Worm (Caenorhabditis elegans) whole organism, L2 larva: ENCODE measurements around the gene C18B2.3.

ENCODE experiments used
- F13H6.1 ChIP-seq: sonication (generic microtip); optimal IDR thresholded peaks from 2 replicates; lab custom pipeline; 2016; ENCODE audit warnings: missing genetic modification characterization, missing compliant biosample characterization
- R02D3.7 ChIP-seq: fragments of 150-350 bp; optimal IDR thresholded peaks from 2 replicates; lab custom pipeline; 2014; ENCODE audit warnings: missing biosample characterization, missing genetic modification characterization
- Y55F3AM.14 ChIP-seq: fragments of 200-800 bp; sonication (Bioruptor generic); optimal IDR thresholded peaks from 2 replicates; lab custom pipeline; 2018; ENCODE audit warnings: mild to moderate bottlenecking, missing genetic modification characterization, missing compliant biosample characterization
- alr-1 ChIP-seq: fragments of 150-350 bp; optimal IDR thresholded peaks from 2 replicates; lab custom pipeline; 2014; ENCODE audit warnings: missing biosample characterization, missing genetic modification characterization
- aly-2 ChIP-seq: fragments of 150-350 bp; optimal IDR thresholded peaks from 2 replicates; lab custom pipeline; 2014; ENCODE audit warnings: missing biosample characterization, missing genetic modification characterization
- blmp-1 ChIP-seq: sonication (generic microtip); optimal IDR thresholded peaks from 2 replicates; lab custom pipeline; 2017; ENCODE audit warnings: missing genetic modification characterization, mild to moderate bottlenecking, missing compliant biosample characterization, antibody characterized with exemption, moderate library complexity; ENCODE audit not compliant: insufficient read depth
- ceh-16 ChIP-seq: fragments of 150-350 bp; optimal IDR thresholded peaks from 2 replicates; lab custom pipeline; 2014; ENCODE audit warnings: missing biosample characterization, missing genetic modification characterization
- ceh-82 ChIP-seq: fragments of 150-350 bp; optimal IDR thresholded peaks from 2 replicates; lab custom pipeline; 2014; ENCODE audit warnings: missing biosample characterization, missing genetic modification characterization
- crh-2 ChIP-seq: sonication (generic microtip); optimal IDR thresholded peaks from 2 replicates; lab custom pipeline; 2017; ENCODE audit warnings: missing biosample characterization, missing genetic modification characterization
- dmd-4 ChIP-seq: sonication (generic microtip); optimal IDR thresholded peaks from 2 replicates; lab custom pipeline; 2017; ENCODE audit warnings: missing biosample characterization, missing genetic modification characterization
- elt-1 ChIP-seq: fragments of 150-350 bp; optimal IDR thresholded peaks from 2 replicates; lab custom pipeline; 2014; ENCODE audit warnings: missing biosample characterization, missing genetic modification characterization
- elt-3 ChIP-seq: sonication (generic microtip); optimal IDR thresholded peaks from 2 replicates; lab custom pipeline; 2017; ENCODE audit warnings: missing biosample characterization, missing genetic modification characterization
- fos-1 ChIP-seq: fragments of 150-350 bp; optimal IDR thresholded peaks from 2 replicates; lab custom pipeline; 2014; ENCODE audit warnings: missing biosample characterization, missing genetic modification characterization
- gmeb-1 ChIP-seq: fragments of 150-350 bp; optimal IDR thresholded peaks from 2 replicates; lab custom pipeline; 2014; ENCODE audit warnings: missing biosample characterization, missing genetic modification characterization
- lin-13 ChIP-seq: fragments of 150-350 bp; optimal IDR thresholded peaks from 2 replicates; lab custom pipeline; 2014; ENCODE audit warnings: missing biosample characterization, missing genetic modification reagents, missing genetic modification characterization
- lsy-2 ChIP-seq, 2 experiments: fragments of 150-350 bp in 1 of 2; sonication (generic microtip) in 1 of 2; optimal IDR thresholded peaks; 2 replicates each; lab custom pipeline; 2014 to 2017; ENCODE audit warnings: missing biosample characterization in 2 of 2, missing genetic modification characterization in 2 of 2
- mbf-1 ChIP-seq: sonication (generic microtip); optimal IDR thresholded peaks from 2 replicates; lab custom pipeline; 2017; ENCODE audit warnings: missing biosample characterization, missing genetic modification characterization
- mdl-1 ChIP-seq, 2 experiments: fragments of 150-350 bp in 1 of 2; sonication (generic microtip) in 1 of 2; optimal IDR thresholded peaks; 2 replicates each; lab custom pipeline; 2017; ENCODE audit warnings: missing biosample characterization in 2 of 2, missing genetic modification characterization in 2 of 2
- nhr-12 ChIP-seq: fragments of 150-350 bp; optimal IDR thresholded peaks from 2 replicates; lab custom pipeline; 2014; ENCODE audit warnings: missing biosample characterization, missing genetic modification characterization
- nhr-21 ChIP-seq: fragments of 150-350 bp; optimal IDR thresholded peaks from 2 replicates; lab custom pipeline; 2014; ENCODE audit warnings: missing biosample characterization, missing genetic modification characterization
- nhr-23 ChIP-seq: fragments of 150-350 bp; optimal IDR thresholded peaks from 2 replicates; lab custom pipeline; 2014; ENCODE audit warnings: missing biosample characterization, missing genetic modification reagents, missing genetic modification characterization
- nhr-237 ChIP-seq: fragments of 150-350 bp; optimal IDR thresholded peaks from 2 replicates; lab custom pipeline; 2014; ENCODE audit warnings: missing biosample characterization, missing genetic modification characterization
- nhr-25 ChIP-seq: fragments of 150-350 bp; sonication (generic microtip); optimal IDR thresholded peaks from 3 replicates; lab custom pipeline; 2014; ENCODE audit warnings: missing biosample characterization, missing genetic modification characterization
- nhr-6 ChIP-seq: fragments of 150-350 bp; optimal IDR thresholded peaks from 2 replicates; lab custom pipeline; 2014; ENCODE audit warnings: missing biosample characterization, missing genetic modification characterization
- nhr-77 ChIP-seq: fragments of 150-350 bp; optimal IDR thresholded peaks from 2 replicates; lab custom pipeline; 2014; ENCODE audit warnings: missing biosample characterization, missing genetic modification characterization
- peb-1 ChIP-seq: fragments of 150-350 bp; optimal IDR thresholded peaks from 2 replicates; lab custom pipeline; 2014; ENCODE audit warnings: missing biosample characterization, missing genetic modification characterization
- skn-1 ChIP-seq: sonication (generic microtip); optimal IDR thresholded peaks from 2 replicates; lab custom pipeline; 2017; ENCODE audit warnings: missing biosample characterization, missing genetic modification characterization
- sma-9 ChIP-seq, 2 experiments: fragments of 150-350 bp in 1 of 2; sonication (generic microtip) in 1 of 2; optimal IDR thresholded peaks; 2 replicates each; lab custom pipeline; 2014 to 2016; ENCODE audit warnings: missing genetic modification characterization in 2 of 2, mild to moderate bottlenecking in 1 of 2, missing biosample characterization in 1 of 2, missing compliant biosample characterization in 1 of 2, missing genetic modification reagents in 1 of 2, moderate library complexity in 1 of 2
- snpc-4 ChIP-seq: fragments of 150-350 bp; optimal IDR thresholded peaks from 2 replicates; lab custom pipeline; 2014; ENCODE audit warnings: missing biosample characterization, missing genetic modification characterization
- unc-39 ChIP-seq: fragments of 150-350 bp; optimal IDR thresholded peaks from 2 replicates; lab custom pipeline; 2014; ENCODE audit warnings: missing biosample characterization, missing genetic modification characterization
- unc-55 ChIP-seq: fragments of 150-350 bp; sonication (generic microtip); optimal IDR thresholded peaks from 3 replicates; lab custom pipeline; 2014; ENCODE audit warnings: missing biosample characterization, missing genetic modification reagents, missing genetic modification characterization
- unc-62 ChIP-seq: fragments of 150-350 bp; optimal IDR thresholded peaks from 2 replicates; lab custom pipeline; 2014; ENCODE audit warnings: missing biosample characterization, missing genetic modification reagents, missing genetic modification characterization
- zag-1 ChIP-seq: fragments of 150-350 bp; optimal IDR thresholded peaks from 2 replicates; lab custom pipeline; 2014; ENCODE audit warnings: missing biosample characterization, missing genetic modification characterization
- ztf-11 ChIP-seq: sonication (generic microtip); optimal IDR thresholded peaks from 2 replicates; lab custom pipeline; 2017; ENCODE audit warnings: missing biosample characterization, missing genetic modification characterization
- ztf-4 ChIP-seq: fragments of 150-350 bp; optimal IDR thresholded peaks from 2 replicates; lab custom pipeline; 2014; ENCODE audit warnings: missing biosample characterization, missing genetic modification characterization

Gene C18B2.3

DNA sequence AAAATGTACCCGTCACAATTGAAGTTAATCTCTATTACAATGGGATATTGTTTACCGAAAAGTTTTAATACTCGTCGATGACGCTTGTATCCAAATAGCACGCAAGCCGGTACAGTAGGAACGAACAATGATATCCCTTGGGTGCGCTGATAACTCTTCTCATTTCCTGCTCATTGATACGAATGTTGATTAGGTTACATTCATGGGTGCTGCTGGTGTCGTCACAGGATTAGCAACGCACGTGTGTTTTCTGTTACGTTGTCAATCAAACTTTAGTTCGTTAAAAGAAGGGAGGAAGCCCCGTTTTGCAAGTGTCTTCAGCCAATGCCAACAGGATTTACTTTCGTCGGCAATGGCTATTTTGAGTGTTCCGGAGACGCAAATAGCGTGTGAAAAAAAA is 18.2 kb upstream of the C18B2.3 start:
- no peak for TF ChIP-seq ceh-16
- no peak for TF ChIP-seq Y55F3AM.14 (GFP tag; lab: Kevin White, UChicago)
- peak; percentile 37 for TF ChIP-seq sma-9 (GFP tag; optimal IDR thresholded peaks at IDR 0.05; lab: Kevin White, UChicago)
- no peak for TF ChIP-seq sma-9 (tag; optimal IDR thresholded peaks at IDR 0.05; lab: Kevin White, UChicago)
- TF ChIP-seq, all 48 proteins: peak for 1

DNA sequence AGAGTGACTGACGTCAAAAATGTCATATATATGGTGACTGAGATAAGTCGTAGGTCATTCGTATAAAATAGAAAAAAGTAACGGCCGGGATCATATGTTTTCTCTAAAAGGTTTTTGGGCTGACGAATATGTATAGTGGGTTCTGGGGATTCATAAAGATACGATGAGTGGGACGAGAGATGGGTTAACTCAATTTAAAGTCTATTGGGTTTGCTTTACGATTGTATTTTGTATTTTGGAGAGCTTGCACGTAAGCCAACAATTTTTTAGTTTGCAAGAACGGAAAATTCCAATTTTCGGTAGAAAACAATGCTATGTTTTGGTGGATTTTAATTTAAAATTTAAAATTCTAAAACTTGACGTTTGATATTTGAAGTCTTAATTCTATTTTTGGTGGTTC is 17.1 kb upstream of the C18B2.3 start:
- TF ChIP-seq R02D3.7 (tag; lab: Kevin White, UChicago) (no peak), elt-1 (no peak), mdl-1 (tag; optimal IDR thresholded peaks at IDR 0.05; lab: Kevin White, UChicago) (no peak), fos-1 (no peak), mbf-1 (tag; lab: Kevin White, UChicago) (no peak), lsy-2 (tag; optimal IDR thresholded peaks at IDR 0.05; lab: Kevin White, UChicago) (no peak), nhr-12 (no peak), nhr-25 (tag; lab: Kevin White, UChicago) (no peak), peb-1 (tag; lab: Kevin White, UChicago) (no peak), nhr-6 (tag; lab: Kevin White, UChicago) (no peak), gmeb-1 (tag; lab: Kevin White, UChicago) (no peak), elt-3 (tag; lab: Kevin White, UChicago) (no peak), unc-39 (tag; lab: Kevin White, UChicago) (no peak)

DNA sequence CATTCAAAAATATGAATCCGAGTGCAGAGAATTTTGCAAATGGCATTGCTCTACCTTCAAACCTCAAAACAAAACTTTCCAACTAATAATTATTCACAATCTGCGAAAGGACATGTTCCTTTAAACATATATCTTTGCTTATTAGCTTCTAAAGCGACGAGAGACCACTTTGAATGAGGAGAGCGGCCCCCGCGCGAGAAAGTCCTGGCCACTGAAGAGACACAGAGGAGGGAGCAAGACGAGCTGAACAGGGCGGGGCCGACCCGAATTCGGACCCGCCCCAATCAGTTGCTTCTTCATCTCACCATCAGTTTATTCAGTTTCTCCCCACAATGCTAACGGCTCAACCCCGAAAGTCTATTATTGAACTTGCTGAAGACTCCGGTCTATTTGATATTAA is 16.0 kb upstream of the C18B2.3 start, which contains the start of gene T27A10.2:
TSS of gene T27A10.2 (plus strand) at position 333 of the 400 bp plus-strand sequence.
- TF ChIP-seq mdl-1 (tag; optimal IDR thresholded peaks at IDR 0.05; lab: Kevin White, UChicago) (no peak), elt-1 (no peak)

DNA sequence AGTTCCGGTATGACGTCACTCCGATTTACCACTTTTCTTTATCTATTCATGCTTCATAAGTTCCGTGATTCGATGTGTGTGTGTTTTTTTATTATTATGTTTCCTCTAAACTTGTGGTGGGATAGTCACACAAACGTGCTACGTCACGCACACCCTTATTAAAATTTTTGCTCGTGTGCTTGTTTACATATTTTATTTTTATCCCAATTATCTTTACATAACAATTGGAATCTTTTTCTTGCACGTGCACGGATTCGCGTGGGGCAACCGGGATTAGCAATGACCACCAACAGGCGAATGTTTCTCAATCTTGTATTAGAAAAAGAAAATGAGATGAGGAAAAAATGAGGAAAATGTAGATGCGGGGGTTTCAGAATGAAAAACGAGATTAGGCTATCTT is 11.1 kb upstream of the C18B2.3 start:
- TF ChIP-seq unc-55 (no peak), ceh-82 (tag; lab: Kevin White, UChicago) (no peak), ztf-4 (no peak), aly-2 (tag; lab: Kevin White, UChicago) (no peak), lsy-2 (tag; optimal IDR thresholded peaks at IDR 0.05; lab: Kevin White, UChicago) (no peak), nhr-23 (tag; lab: Kevin White, UChicago) (no peak), F13H6.1 (tag; lab: Kevin White, UChicago) (no peak), unc-62 (GFP tag; lab: Kevin White, UChicago) (no peak), skn-1 (no peak), crh-2 (no peak), snpc-4 (tag; lab: Kevin White, UChicago) (no peak), mdl-1 (tag; optimal IDR thresholded peaks at IDR 0.05; lab: Kevin White, UChicago) (no peak), lin-13 (GFP tag; lab: Kevin White, UChicago) (no peak), zag-1 (tag; lab: Kevin White, UChicago) (no peak), ztf-11 (no peak)

DNA sequence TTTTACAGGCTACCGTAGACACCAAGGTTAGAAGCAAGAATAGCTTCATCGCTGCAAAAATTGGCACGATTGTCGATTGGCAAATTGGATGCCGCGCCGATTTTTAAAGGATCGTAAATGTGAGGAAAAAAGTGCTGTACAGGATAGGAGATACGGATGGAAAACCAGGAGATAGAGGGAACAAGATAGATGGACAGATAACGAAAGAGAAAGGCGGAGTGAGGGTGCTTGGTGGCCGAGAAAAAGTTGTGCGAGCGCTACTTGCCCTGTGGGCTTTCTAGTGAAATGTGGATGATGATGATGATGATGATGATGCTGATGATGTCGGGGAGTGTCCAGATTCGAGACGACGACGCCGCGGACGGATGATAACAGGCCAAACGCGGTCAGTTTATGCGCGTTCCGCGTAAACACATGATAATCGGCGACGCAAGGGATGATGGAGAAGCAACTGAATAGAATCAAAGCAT is 5.3 kb upstream of the C18B2.3 start, which contains the start of gene T27A10.6:
TSS of gene T27A10.6 (minus strand) at position 51 of the 470 bp plus-strand sequence.
- TF ChIP-seq elt-3 (tag; lab: Kevin White, UChicago): no peak
- no peak for TF ChIP-seq alr-1
- peak; percentile 29 for TF ChIP-seq blmp-1 (tag; lab: Kevin White, UChicago)
- TF ChIP-seq zag-1 (tag; lab: Kevin White, UChicago): no peak
- peak; percentile 25 for TF ChIP-seq nhr-21 (tag; lab: Kevin White, UChicago)
- TF ChIP-seq nhr-77: no peak

DNA sequence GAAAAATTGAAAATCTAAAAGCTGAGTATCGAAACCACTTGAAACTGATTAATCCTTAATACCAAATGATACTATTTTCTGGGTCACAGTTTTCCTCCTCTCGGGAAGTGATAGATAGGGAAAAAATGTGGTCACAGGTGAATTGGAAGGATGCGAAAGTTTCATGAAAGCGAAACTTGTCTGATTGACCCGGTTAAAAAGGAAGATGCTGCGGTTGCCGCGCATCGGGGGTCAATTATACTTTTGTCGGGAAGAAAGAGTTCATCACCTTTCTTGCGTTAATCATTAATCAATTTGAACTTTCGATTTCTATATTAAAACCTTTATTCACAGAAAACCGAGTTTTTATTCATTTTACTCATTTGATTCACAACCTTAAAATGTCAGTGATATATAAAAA is 4.7 kb upstream of the C18B2.3 start:
- TF ChIP-seq ztf-4: no peak
- no peak for TF ChIP-seq F13H6.1 (tag; lab: Kevin White, UChicago)
- no peak for TF ChIP-seq mdl-1 (tag; optimal IDR thresholded peaks at IDR 0.05; lab: Kevin White, UChicago)
- no peak for TF ChIP-seq nhr-237 (tag; lab: Kevin White, UChicago)
- TF ChIP-seq dmd-4 (tag; lab: Kevin White, UChicago): no peak
- no peak for TF ChIP-seq elt-3 (tag; lab: Kevin White, UChicago)
- no peak for TF ChIP-seq peb-1 (tag; lab: Kevin White, UChicago)
- no peak for TF ChIP-seq nhr-77
